Worm (Caenorhabditis elegans) whole organism, midembryonic: Measurements from ENCODE around the gene psr-1.

Experiments
- T22C8.4 ChIP-seq: fragments of 200-800 bp; sonication (Bioruptor generic); IDR thresholded peaks from 2 replicates; pipeline ENCODE4 v1.3.6; 2022; ENCODE audit warnings: missing genetic modification characterization, missing compliant biosample characterization
- cog-1 ChIP-seq: sonication (generic microtip); optimal IDR thresholded peaks from 2 replicates; lab custom pipeline; 2016; ENCODE audit warnings: missing genetic modification characterization, missing compliant biosample characterization
- flt-1 ChIP-seq: fragments of 200-800 bp; sonication (Bioruptor generic); IDR thresholded peaks from 2 replicates; pipeline ENCODE4 v1.3.6; 2022; ENCODE audit warnings: missing genetic modification characterization, missing compliant biosample characterization
- klf-2 ChIP-seq: fragments of 200-800 bp; sonication (Bioruptor generic); conservative IDR thresholded peaks from 2 replicates; pipeline ENCODE4 v1.3.6; 2022; ENCODE audit warnings: missing genetic modification reagents, missing genetic modification characterization, missing compliant biosample characterization
- med-1 ChIP-seq: sonication (generic microtip); optimal IDR thresholded peaks from 2 replicates; lab custom pipeline; 2017; ENCODE audit warnings: missing genetic modification characterization, mild to moderate bottlenecking, missing compliant biosample characterization, antibody characterized with exemption, missing genetic modification reagents; ENCODE audit not compliant: insufficient read depth
- ref-1 ChIP-seq: fragments of 200-800 bp; sonication (Bioruptor generic); conservative IDR thresholded peaks from 2 replicates; pipeline ENCODE4 v1.3.6; 2022; ENCODE audit warnings: missing genetic modification reagents, missing genetic modification characterization, missing compliant biosample characterization
- tab-1 ChIP-seq: fragments of 200-800 bp; sonication (Bioruptor generic); IDR thresholded peaks from 2 replicates; pipeline ENCODE4 v1.3.6; 2022; ENCODE audit warnings: missing genetic modification characterization, missing compliant biosample characterization
- ztf-23 ChIP-seq: fragments of 200-800 bp; sonication (Bioruptor generic); IDR thresholded peaks from 2 replicates; pipeline ENCODE4 v1.3.6; 2022; ENCODE audit warnings: missing genetic modification reagents, missing genetic modification characterization, missing compliant biosample characterization
- ztf-29 ChIP-seq: fragments of 200-800 bp; sonication (Bioruptor generic); IDR thresholded peaks from 2 replicates; pipeline ENCODE4 v1.3.6; 2022; ENCODE audit warnings: missing genetic modification reagents, missing genetic modification characterization, missing compliant biosample characterization

psr-1 gene

DNA sequence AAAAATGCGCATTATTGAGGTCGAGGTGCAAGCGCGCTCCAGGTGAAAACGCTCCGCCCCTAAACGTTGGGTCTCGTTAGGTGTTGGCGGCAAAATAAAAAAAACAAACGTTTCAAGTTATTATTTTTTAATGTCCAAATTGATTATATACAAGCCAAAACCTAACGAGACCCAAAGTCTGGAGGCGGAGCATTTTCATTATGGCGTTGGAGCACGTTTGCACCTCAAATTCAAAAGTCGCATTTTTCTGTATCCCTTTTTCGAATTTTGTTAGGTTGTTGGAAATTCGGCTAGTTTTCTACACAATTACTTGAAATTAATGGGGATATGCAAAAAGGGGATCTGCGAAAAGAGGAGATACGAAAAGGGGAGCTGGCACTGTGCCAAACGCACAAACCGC lies 4.8 kb downstream of the psr-1 start, which contains the start of gene col-111:
col-111 (minus strand) TSS at position 101 of the 400 bp plus-strand sequence.
- no peak for TF ChIP-seq flt-1
- no peak for TF ChIP-seq cog-1 (tag; lab: Kevin White, UChicago)
- no peak for TF ChIP-seq med-1 (GFP tag; lab: Kevin White, UChicago)
- no peak for TF ChIP-seq ztf-23 (GFP tag; lab: Robert Waterston, UW)
- no peak for TF ChIP-seq T22C8.4 (GFP tag; lab: Robert Waterston, UW)
- TF ChIP-seq ref-1 (GFP tag; lab: Robert Waterston, UW): no peak
- no peak for TF ChIP-seq klf-2 (GFP tag; lab: Robert Waterston, UW)
- TF ChIP-seq tab-1 (GFP tag; lab: Robert Waterston, UW): no peak
- TF ChIP-seq ztf-29 (GFP tag; lab: Robert Waterston, UW): no peak

- TF ChIP-seq cog-1 (tag; lab: Kevin White, UChicago) (no peak), tab-1 (GFP tag; lab: Robert Waterston, UW) (no peak), flt-1 (no peak), ztf-23 (GFP tag; lab: Robert Waterston, UW) (no peak), ztf-29 (GFP tag; lab: Robert Waterston, UW) (no peak), med-1 (GFP tag; lab: Kevin White, UChicago) (no peak), ref-1 (GFP tag; lab: Robert Waterston, UW) (no peak), T22C8.4 (GFP tag; lab: Robert Waterston, UW) (no peak), klf-2 (GFP tag; lab: Robert Waterston, UW) (no peak)
These were observed 6.2 kb downstream of the psr-1 start, which contains the start of gene mrps-21 for ce11 chrIV:4659277-4659676. Gene mrps-21 (minus strand): TSS chrIV:4659517.

DNA sequence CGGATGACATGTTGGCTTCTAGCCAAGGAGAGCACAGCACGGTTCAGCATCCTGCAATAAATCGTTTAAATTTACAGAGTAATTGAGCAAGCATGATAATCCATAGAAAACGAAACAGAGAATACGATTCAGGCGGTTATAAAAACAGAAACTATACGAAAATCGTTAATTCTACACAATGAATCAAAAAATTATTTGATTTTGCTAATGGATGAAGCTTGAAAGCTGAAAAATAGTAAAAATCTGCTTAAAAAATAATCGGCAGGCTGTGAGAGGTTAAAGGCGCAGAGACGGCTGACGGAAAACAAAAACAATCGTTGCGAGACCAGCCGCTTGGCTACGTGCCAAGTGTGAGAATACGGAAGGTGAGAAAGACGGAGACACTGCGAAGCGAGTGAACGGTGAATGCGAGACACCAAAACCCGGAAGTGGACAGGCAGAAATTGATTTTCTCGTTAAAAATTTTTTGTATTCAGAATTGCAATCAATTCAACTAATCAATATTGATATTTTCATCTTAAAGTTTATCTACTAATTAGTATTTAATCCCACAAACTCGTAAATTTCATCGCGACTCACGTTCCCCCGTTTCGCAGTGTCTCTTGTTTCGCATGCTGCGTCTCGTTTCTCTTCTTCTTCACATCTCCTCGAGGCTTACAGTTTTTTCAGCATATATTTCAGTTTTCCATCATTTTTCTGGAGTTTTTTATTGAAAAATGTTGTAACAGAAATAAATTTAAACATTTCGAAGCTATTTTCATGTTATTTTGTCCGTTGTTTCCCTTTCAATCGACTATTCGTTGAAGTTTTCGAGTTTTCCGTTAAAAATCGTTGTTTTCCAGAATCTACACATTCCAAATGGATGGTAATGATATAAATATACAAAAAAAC lies 7.3 kb downstream of the psr-1 start, which contains the start of the genes F29B9.11 and jmjd-1.2:
F29B9.11 (minus strand) TSS at position 51 of the 891 bp plus-strand sequence.
jmjd-1.2 (plus strand) TSS at position 841 of the 891 bp plus-strand sequence.
- TF ChIP-seq ref-1 (GFP tag; lab: Robert Waterston, UW) (no peak), flt-1 (peak; percentile 86), ztf-29 (GFP tag; lab: Robert Waterston, UW) (peak; percentile 57; the same call in 1 of the 2 replicates), klf-2 (GFP tag; lab: Robert Waterston, UW) (0 out of 2 replicates have a peak, but pooled peaks have one; percentile 24), cog-1 (tag; lab: Kevin White, UChicago) (peak; percentile 88), med-1 (GFP tag; lab: Kevin White, UChicago) (no peak), T22C8.4 (GFP tag; lab: Robert Waterston, UW) (peak; percentile 41; the same call in 1 of the 2 replicates), ztf-23 (GFP tag; lab: Robert Waterston, UW) (peak; percentile 84), tab-1 (GFP tag; lab: Robert Waterston, UW) (no peak)

DNA sequence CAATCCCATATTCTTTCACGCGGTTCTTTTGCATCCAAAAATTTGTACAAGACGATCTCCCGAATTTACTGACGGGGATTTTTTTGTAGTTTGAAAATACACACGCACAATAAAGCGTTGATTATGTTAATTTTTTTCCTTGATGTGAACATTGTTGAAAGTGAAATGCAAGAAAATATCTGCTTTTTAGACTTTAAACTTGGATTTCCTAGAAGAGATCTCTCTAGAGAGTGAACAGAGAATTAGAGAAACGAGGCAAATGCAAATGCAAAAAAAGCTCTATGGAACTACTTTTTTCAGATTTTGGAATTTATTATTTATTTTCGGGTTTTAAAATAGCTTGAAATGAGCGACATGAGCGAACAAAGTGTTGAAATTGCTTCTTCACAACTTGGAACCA lies 12.0 kb downstream of the psr-1 start, which contains the start of gene F29B9.1:
F29B9.1 (plus strand) TSS at position 301 of the 400 bp plus-strand sequence.
- no peak for TF ChIP-seq tab-1 (GFP tag; lab: Robert Waterston, UW)

ce11 chrIV:4667383-4667782 lies 14.3 kb downstream of the psr-1 start:
- no peak for TF ChIP-seq flt-1
- TF ChIP-seq ztf-29 (GFP tag; lab: Robert Waterston, UW): no peak
- no peak for TF ChIP-seq ztf-23 (GFP tag; lab: Robert Waterston, UW)
- no peak for TF ChIP-seq tab-1 (GFP tag; lab: Robert Waterston, UW)
- TF ChIP-seq klf-2 (GFP tag; lab: Robert Waterston, UW): no peak
- TF ChIP-seq cog-1 (tag; lab: Kevin White, UChicago): no peak
- no peak for TF ChIP-seq T22C8.4 (GFP tag; lab: Robert Waterston, UW)
- no peak for TF ChIP-seq ref-1 (GFP tag; lab: Robert Waterston, UW)
- no peak for TF ChIP-seq med-1 (GFP tag; lab: Kevin White, UChicago)

- TF ChIP-seq ref-1 (GFP tag; lab: Robert Waterston, UW) (no peak), flt-1 (no peak), T22C8.4 (GFP tag; lab: Robert Waterston, UW) (no peak), tab-1 (GFP tag; lab: Robert Waterston, UW) (no peak), ztf-29 (GFP tag; lab: Robert Waterston, UW) (no peak), klf-2 (GFP tag; lab: Robert Waterston, UW) (no peak), cog-1 (tag; lab: Kevin White, UChicago) (no peak), ztf-23 (GFP tag; lab: Robert Waterston, UW) (no peak), med-1 (GFP tag; lab: Kevin White, UChicago) (no peak)
These were observed 14.8 kb downstream of the psr-1 start for ce11 chrIV:4667835-4668234.

- TF ChIP-seq ref-1 (GFP tag; lab: Robert Waterston, UW) (no peak), cog-1 (tag; lab: Kevin White, UChicago) (no peak), ztf-29 (GFP tag; lab: Robert Waterston, UW) (no peak), ztf-23 (GFP tag; lab: Robert Waterston, UW) (no peak), T22C8.4 (GFP tag; lab: Robert Waterston, UW) (no peak), tab-1 (GFP tag; lab: Robert Waterston, UW) (no peak), med-1 (GFP tag; lab: Kevin White, UChicago) (no peak), klf-2 (GFP tag; lab: Robert Waterston, UW) (no peak), flt-1 (no peak)
These were observed 16.2 kb downstream of the psr-1 start, which contains the start of gene F29B9.12 for ce11 chrIV:4669242-4669641. Gene F29B9.12 (plus strand): TSS chrIV:4669542.

- TF ChIP-seq ref-1 (GFP tag; lab: Robert Waterston, UW): no peak
These were observed 20.3 kb downstream of the psr-1 start for ce11 chrIV:4673332-4673731.

DNA sequence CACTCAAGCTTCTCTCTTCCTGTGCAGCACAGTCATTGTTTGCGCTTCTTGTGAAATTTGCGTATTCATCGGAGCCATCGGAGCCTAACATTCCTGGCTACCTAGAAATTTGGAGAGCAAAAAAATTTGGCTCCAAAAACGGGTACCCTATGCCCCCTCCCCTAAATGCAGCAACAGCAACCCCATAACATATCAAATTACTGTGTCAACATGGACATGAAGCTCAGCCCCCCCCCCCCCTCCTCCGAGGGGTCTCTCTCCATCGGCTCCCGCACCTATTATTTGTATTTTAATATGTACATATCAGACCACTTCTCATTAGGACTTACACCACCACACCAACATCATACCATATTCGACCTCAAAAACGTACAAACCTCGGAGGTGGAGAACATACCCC lies 21.3 kb downstream of the psr-1 start:
- TF ChIP-seq tab-1 (GFP tag; lab: Robert Waterston, UW) (no peak), ztf-23 (GFP tag; lab: Robert Waterston, UW) (no peak), ref-1 (GFP tag; lab: Robert Waterston, UW) (no peak), klf-2 (GFP tag; lab: Robert Waterston, UW) (no peak), flt-1 (no peak), cog-1 (tag; lab: Kevin White, UChicago) (no peak)
